Worm (Caenorhabditis elegans): ENCODE measurements around the gene Y47D7A.11.
A peak's percentile ranks its signal among the peaks of the same experiment; 100 is the strongest.

Y47D7A.11 gene

DNA sequence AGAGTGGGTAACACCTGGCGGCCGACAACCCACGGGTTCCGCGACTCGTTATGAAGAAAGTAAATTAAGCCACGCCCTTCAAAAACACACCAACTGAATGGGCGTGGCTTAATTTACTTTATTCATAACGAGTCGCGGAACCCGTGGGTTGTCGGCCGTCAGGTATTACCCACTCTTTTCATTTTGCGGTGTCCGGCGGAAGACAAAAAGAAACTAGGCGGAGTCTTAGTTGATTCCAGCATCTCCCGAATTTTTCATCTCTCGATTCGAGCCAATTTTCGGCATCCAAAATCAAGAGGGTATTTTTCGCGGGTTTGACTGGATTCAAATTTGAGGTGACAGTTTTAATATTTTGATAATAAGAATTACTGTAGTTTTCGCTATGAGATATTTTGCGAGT is 19.5 kb upstream of the Y47D7A.11 start:
- TF ChIP-seq ceh-16 (tag; optimal IDR thresholded peaks at IDR 0.05), result no peak
- TF ChIP-seq egl-27 (tag; optimal IDR thresholded peaks at IDR 0.05), result no peak
- TF ChIP-seq lsy-2 (tag; optimal IDR thresholded peaks at IDR 0.05), result no peak
- TF ChIP-seq ceh-82 (tag; optimal IDR thresholded peaks at IDR 0.05), result no peak
- no peak for TF ChIP-seq lin-39 (tag; optimal IDR thresholded peaks at IDR 0.05)
- TF ChIP-seq ZK546.5 (tag; optimal IDR thresholded peaks at IDR 0.05), result no peak
- no peak for TF ChIP-seq nhr-12 (tag; optimal IDR thresholded peaks at IDR 0.05)
- TF ChIP-seq mdl-1 (tag; optimal IDR thresholded peaks at IDR 0.05), result no peak
- TF ChIP-seq Y55F3AM.14 (GFP tag; optimal IDR thresholded peaks at IDR 0.05), result no peak

ce11 chrV:4442749-4443381 is 14.8 kb upstream of the Y47D7A.11 start, which contains the start of gene rft-1:
Gene rft-1 (minus strand): TSS chrV:4443223.
- TF ChIP-seq fos-1 (tag; optimal IDR thresholded peaks at IDR 0.05), result peak; percentile 58
- no peak for TF ChIP-seq C34F6.9 (tag; optimal IDR thresholded peaks at IDR 0.05)

DNA sequence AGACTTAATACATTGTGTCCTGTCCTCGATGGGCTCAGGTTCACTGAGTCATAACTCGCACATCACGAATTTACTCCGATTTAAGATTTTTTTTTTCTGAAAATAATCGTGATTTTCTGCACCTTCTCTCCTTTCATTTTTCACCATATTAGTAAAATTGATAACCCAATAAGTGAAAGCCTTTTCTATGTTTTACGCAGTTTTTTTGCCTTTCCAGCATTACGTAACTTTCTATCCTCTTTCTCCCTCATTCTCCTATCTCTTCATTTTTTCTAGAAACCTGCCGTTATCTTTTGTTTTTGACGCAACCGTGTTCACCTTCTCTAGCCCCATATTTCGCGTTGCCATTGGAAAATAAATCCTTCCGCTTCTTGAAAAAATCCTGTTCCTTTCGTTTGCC is 9.1 kb upstream of the Y47D7A.11 start:
- TF ChIP-seq nhr-6 (tag; optimal IDR thresholded peaks at IDR 0.05) (no peak), elt-3 (tag; optimal IDR thresholded peaks at IDR 0.05) (no peak), nhr-25 (tag; optimal IDR thresholded peaks at IDR 0.05) (peak; percentile 17), F13H6.1 (tag; optimal IDR thresholded peaks at IDR 0.05) (no peak), nhr-21 (tag; optimal IDR thresholded peaks at IDR 0.05) (no peak), ztf-4 (tag; optimal IDR thresholded peaks at IDR 0.05) (no peak), blmp-1 (tag; optimal IDR thresholded peaks at IDR 0.05; ENCODE audit: insufficient read depth) (peak; percentile 61), nhr-129 (tag; optimal IDR thresholded peaks at IDR 0.05) (no peak), nhr-10 (tag; optimal IDR thresholded peaks at IDR 0.05) (no peak), elt-1 (tag; optimal IDR thresholded peaks at IDR 0.05) (no peak)

ce11 chrV:4435411-4435981 is 7.4 kb upstream of the Y47D7A.11 start, which contains the start of gene Y47D7A.13:
Gene Y47D7A.13 (minus strand): TSS chrV:4435927.
- TF ChIP-seq nhr-237 (tag; optimal IDR thresholded peaks at IDR 0.05) (no peak), ztf-11 (tag; optimal IDR thresholded peaks at IDR 0.05) (no peak), aly-2 (tag; optimal IDR thresholded peaks at IDR 0.05) (no peak), C34F6.9 (tag; optimal IDR thresholded peaks at IDR 0.05) (no peak), ceh-82 (tag; optimal IDR thresholded peaks at IDR 0.05) (no peak), fos-1 (tag; optimal IDR thresholded peaks at IDR 0.05) (no peak), unc-62 (GFP tag; optimal IDR thresholded peaks at IDR 0.05) (no peak), blmp-1 (tag; optimal IDR thresholded peaks at IDR 0.05; ENCODE audit: insufficient read depth) (no peak), sma-9 (GFP tag; optimal IDR thresholded peaks at IDR 0.05) (no peak), sma-9 (tag; optimal IDR thresholded peaks at IDR 0.05) (no peak), nhr-25 (tag; optimal IDR thresholded peaks at IDR 0.05) (no peak), nhr-23 (tag; optimal IDR thresholded peaks at IDR 0.05) (no peak), elt-3 (tag; optimal IDR thresholded peaks at IDR 0.05) (no peak), lin-11 (tag; optimal IDR thresholded peaks at IDR 0.05) (no peak), ztf-1 (GFP tag; conservative IDR thresholded peaks at IDR 0.05) (no peak), Y55F3AM.14 (GFP tag; optimal IDR thresholded peaks at IDR 0.05) (no peak), zag-1 (tag; optimal IDR thresholded peaks at IDR 0.05) (no peak), egl-27 (tag; optimal IDR thresholded peaks at IDR 0.05) (no peak)

DNA sequence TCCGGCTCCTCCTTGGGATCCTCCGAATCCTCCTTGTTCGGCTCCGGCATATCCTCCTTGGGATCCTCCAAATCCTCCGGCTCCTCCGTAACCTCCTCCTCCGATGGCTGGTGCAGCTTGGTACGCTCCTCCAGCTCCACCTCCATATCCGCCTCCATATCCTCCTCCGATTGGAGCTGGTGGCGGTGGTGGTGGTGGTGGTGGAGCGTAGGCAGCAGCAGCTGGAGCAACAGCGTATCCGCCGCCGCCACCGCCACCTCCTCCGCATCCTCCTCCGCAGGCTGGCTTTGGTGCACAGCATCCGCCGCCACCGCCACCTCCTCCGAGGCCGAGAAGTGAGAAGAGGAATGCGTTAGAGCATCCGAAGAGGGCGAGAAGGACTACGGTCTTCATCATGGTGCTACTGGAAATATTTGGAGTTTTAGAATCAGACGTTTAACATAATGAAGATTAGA is 4.7 kb upstream of the Y47D7A.11 start, which contains the start of gene Y47D7A.15:
TSS of gene Y47D7A.15 (minus strand) at position 405 of the 455 bp plus-strand sequence.
- TF ChIP-seq nhr-129 (tag; optimal IDR thresholded peaks at IDR 0.05) (no peak), ZK546.5 (tag; optimal IDR thresholded peaks at IDR 0.05) (no peak), sma-3 (GFP tag; optimal IDR thresholded peaks at IDR 0.05) (no peak), gmeb-1 (tag; optimal IDR thresholded peaks at IDR 0.05) (no peak), R02D3.7 (tag; optimal IDR thresholded peaks at IDR 0.05) (no peak), sma-9 (GFP tag; optimal IDR thresholded peaks at IDR 0.05) (no peak), sma-9 (tag; optimal IDR thresholded peaks at IDR 0.05) (no peak), ztf-11 (tag; optimal IDR thresholded peaks at IDR 0.05) (no peak), alr-1 (tag; optimal IDR thresholded peaks at IDR 0.05) (no peak), zag-1 (tag; optimal IDR thresholded peaks at IDR 0.05) (no peak), C34F6.9 (tag; optimal IDR thresholded peaks at IDR 0.05) (no peak), lin-39 (tag; optimal IDR thresholded peaks at IDR 0.05) (no peak), lsy-2 (tag; optimal IDR thresholded peaks at IDR 0.05) (no peak), ztf-1 (GFP tag; conservative IDR thresholded peaks at IDR 0.05) (no peak), nhr-12 (tag; optimal IDR thresholded peaks at IDR 0.05) (no peak), egl-27 (tag; optimal IDR thresholded peaks at IDR 0.05) (no peak), mbf-1 (tag; optimal IDR thresholded peaks at IDR 0.05) (no peak), snpc-4 (tag; optimal IDR thresholded peaks at IDR 0.05) (no peak), nhr-11 (tag; optimal IDR thresholded peaks at IDR 0.05) (no peak), skn-1 (tag; optimal IDR thresholded peaks at IDR 0.05) (no peak), ceh-16 (tag; optimal IDR thresholded peaks at IDR 0.05) (no peak)
